Fruit fly (Drosophila melanogaster) whole organism, embryonic: ENCODE data around the gene Arl6IP1.
A peak's percentile ranks its signal among the peaks of the same experiment; 100 is the strongest.

Experiments used
- Adf1 ChIP-seq: fragments of 200-800 bp; sonication (Bioruptor generic); IDR thresholded peaks from 2 replicates; pipeline ENCODE4 v1.3.6; 2022; ENCODE audit warnings: missing biosample characterization, missing genetic modification characterization
- BEAF-32 ChIP-seq: fragments of 200-800 bp; sonication (Bioruptor generic); optimal IDR thresholded peaks from 3 replicates; lab custom pipeline; 2017; ENCODE audit warnings: missing biosample characterization, missing genetic modification characterization, mild to moderate bottlenecking, moderate library complexity, missing genetic modification reagents
- CG10267 ChIP-seq: fragments of 200-800 bp; sonication (Bioruptor generic); optimal IDR thresholded peaks from 2 replicates; lab custom pipeline; 2018; ENCODE audit warnings: missing biosample characterization, mild to moderate bottlenecking, missing genetic modification characterization, moderate library complexity
- CG11723 ChIP-seq: fragments of 200-800 bp; sonication (Bioruptor generic); optimal IDR thresholded peaks from 2 replicates; lab custom pipeline; 2017; ENCODE audit warnings: missing biosample characterization, mild to moderate bottlenecking, missing genetic modification characterization
- CG13624 ChIP-seq: fragments of 200-800 bp; sonication (Bioruptor generic); optimal IDR thresholded peaks from 2 replicates; lab custom pipeline; 2016; ENCODE audit warnings: missing biosample characterization, missing genetic modification characterization
- CG17186 ChIP-seq: fragments of 200-800 bp; sonication (Bioruptor generic); optimal IDR thresholded peaks from 3 replicates; lab custom pipeline; 2017; ENCODE audit warnings: missing biosample characterization, missing genetic modification reagents, missing genetic modification characterization
- CG30020 ChIP-seq: fragments of 200-800 bp; optimal IDR thresholded peaks from 2 replicates; lab custom pipeline; 2019; ENCODE audit warnings: missing biosample characterization, mild to moderate bottlenecking, missing genetic modification characterization, moderate library complexity
- CG30431 ChIP-seq: fragments of 200-800 bp; sonication (Bioruptor generic); optimal IDR thresholded peaks from 2 replicates; lab custom pipeline; 2017; ENCODE audit warnings: missing biosample characterization, missing genetic modification characterization
- CG32532 ChIP-seq: fragments of 200-800 bp; sonication (Bioruptor generic); IDR thresholded peaks from 2 replicates; pipeline ENCODE4 v1.3.6; 2022; ENCODE audit warnings: missing biosample characterization, missing genetic modification characterization
- CG5953 ChIP-seq: fragments of 200-800 bp; sonication (Bioruptor generic); IDR thresholded peaks from 2 replicates; pipeline ENCODE4 v1.3.6; 2022; ENCODE audit warnings: missing biosample characterization, missing genetic modification characterization
- CG6791 ChIP-seq: fragments of 200-800 bp; sonication (Bioruptor generic); IDR thresholded peaks from 3 replicates; pipeline ENCODE4 v1.3.6; 2022; ENCODE audit warnings: missing biosample characterization, missing genetic modification characterization; ENCODE audit not compliant: partially characterized antibody
- CG7963 ChIP-seq: fragments of 200-800 bp; sonication (Bioruptor generic); IDR thresholded peaks from 3 replicates; pipeline ENCODE4 v1.3.6; 2022; ENCODE audit warnings: missing biosample characterization, missing genetic modification characterization; ENCODE audit not compliant: partially characterized antibody
- CG8924 ChIP-seq: fragments of 200-800 bp; optimal IDR thresholded peaks from 3 replicates; lab custom pipeline; 2019; ENCODE audit warnings: missing biosample characterization, mild to moderate bottlenecking, missing genetic modification characterization, moderate library complexity
- CG9932 ChIP-seq: fragments of 200-800 bp; sonication (Bioruptor generic); IDR thresholded peaks from 2 replicates; pipeline ENCODE4 v1.3.6; 2022; ENCODE audit warnings: missing biosample characterization, missing genetic modification characterization
- Dll ChIP-seq: fragments of 200-800 bp; sonication (Bioruptor generic); IDR thresholded peaks from 4 replicates; pipeline ENCODE4 v1.3.6; 2022; ENCODE audit warnings: missing biosample characterization, missing genetic modification characterization; ENCODE audit not compliant: partially characterized antibody
- Dref ChIP-seq: fragments of 200-800 bp; sonication (Bioruptor generic); IDR thresholded peaks from 2 replicates; pipeline ENCODE4 v1.3.6; 2022; ENCODE audit warnings: missing biosample characterization, missing genetic modification characterization
- Drgx ChIP-seq: fragments of 200-800 bp; sonication (Bioruptor generic); IDR thresholded peaks from 2 replicates; pipeline ENCODE4 v1.3.6; 2022; ENCODE audit warnings: missing biosample characterization, missing genetic modification characterization
- Ets97D ChIP-seq: fragments of 200-800 bp; sonication (Bioruptor generic); optimal IDR thresholded peaks from 3 replicates; lab custom pipeline; 2016; ENCODE audit warnings: missing biosample characterization, missing genetic modification characterization
- Gug ChIP-seq: fragments of 200-800 bp; sonication (Bioruptor generic); IDR thresholded peaks from 4 replicates; pipeline ENCODE4 v1.3.6; 2022; ENCODE audit warnings: missing biosample characterization, missing genetic modification characterization
- HLHmδ ChIP-seq: fragments of 200-800 bp; sonication (Bioruptor generic); optimal IDR thresholded peaks from 2 replicates; lab custom pipeline; 2018; ENCODE audit warnings: missing biosample characterization, mild to moderate bottlenecking, missing genetic modification characterization, moderate library complexity
- Hey ChIP-seq: fragments of 200-800 bp; sonication (Bioruptor generic); optimal IDR thresholded peaks from 3 replicates; lab custom pipeline; 2018; ENCODE audit warnings: missing biosample characterization, mild to moderate bottlenecking, missing genetic modification characterization
- Hmr ChIP-seq: fragments of 200-800 bp; sonication (Bioruptor generic); optimal IDR thresholded peaks from 3 replicates; lab custom pipeline; 2017; ENCODE audit warnings: mild to moderate bottlenecking, missing biosample characterization, missing genetic modification reagents, missing genetic modification characterization
- Jarid2 ChIP-seq: fragments of 200-800 bp; sonication (Bioruptor generic); optimal IDR thresholded peaks from 3 replicates; lab custom pipeline; 2017; ENCODE audit warnings: mild to moderate bottlenecking, missing biosample characterization, missing genetic modification reagents, missing genetic modification characterization
- MBD-R2 ChIP-seq: fragments of 200-800 bp; sonication (Bioruptor generic); IDR thresholded peaks from 2 replicates; pipeline ENCODE4 v1.3.6; 2022; ENCODE audit warnings: missing biosample characterization, missing genetic modification characterization
- MTF-1 ChIP-seq: fragments of 200-800 bp; sonication (Bioruptor generic); optimal IDR thresholded peaks from 2 replicates; lab custom pipeline; 2018; ENCODE audit warnings: missing biosample characterization, mild to moderate bottlenecking, missing genetic modification characterization, borderline replicate concordance
- Opbp ChIP-seq: fragments of 200-800 bp; sonication (Bioruptor generic); IDR thresholded peaks from 3 replicates; pipeline ENCODE4 v1.3.6; 2022; ENCODE audit warnings: missing biosample characterization, missing genetic modification characterization; ENCODE audit not compliant: partially characterized antibody
- Optix ChIP-seq: fragments of 200-800 bp; sonication (Bioruptor generic); IDR thresholded peaks from 3 replicates; pipeline ENCODE4 v1.3.6; 2022; ENCODE audit warnings: missing biosample characterization, missing genetic modification characterization
- Sry-β ChIP-seq: fragments of 200-800 bp; sonication (Bioruptor generic); optimal IDR thresholded peaks from 2 replicates; lab custom pipeline; 2018; ENCODE audit warnings: missing biosample characterization, mild to moderate bottlenecking, missing genetic modification characterization, moderate library complexity
- Stat92E ChIP-seq, 3 experiments: fragments of >200 bp in 2 of 3; fragments of 200-800 bp in 1 of 3; sonication (Bioruptor generic) in 1 of 3; optimal IDR thresholded peaks; 2 replicates each; lab custom pipeline; 2017 to 2019; ENCODE audit warnings: missing biosample characterization in 3 of 3, missing genetic modification characterization in 3 of 3, mild to moderate bottlenecking in 1 of 3, moderate library complexity in 1 of 3
- Trl ChIP-seq, 3 experiments: fragments of >200 bp in 2 of 3; fragments of 200-800 bp in 1 of 3; sonication (Bioruptor generic) in 1 of 3; optimal IDR thresholded peaks; 2 replicates in 1 of 3; 3 replicates in 2 of 3; lab custom pipeline; 2016 to 2017; ENCODE audit warnings: missing biosample characterization in 1 of 3, missing genetic modification characterization in 1 of 3
- Usf ChIP-seq: fragments of 200-800 bp; sonication (Bioruptor generic); optimal IDR thresholded peaks from 2 replicates; lab custom pipeline; 2017; ENCODE audit warnings: missing genotype, missing biosample characterization, missing genetic modification characterization
- amos ChIP-seq: fragments of 200-800 bp; sonication (Bioruptor generic); IDR thresholded peaks from 2 replicates; pipeline ENCODE4 v1.3.6; 2022; ENCODE audit warnings: missing biosample characterization, missing genetic modification characterization; ENCODE audit not compliant: partially characterized antibody
- ap ChIP-seq: fragments of 200-800 bp; sonication (Bioruptor generic); IDR thresholded peaks from 2 replicates; pipeline ENCODE4 v1.3.6; 2022; ENCODE audit warnings: missing biosample characterization, missing genetic modification characterization
- ato ChIP-seq: fragments of 200-800 bp; sonication (Bioruptor generic); IDR thresholded peaks from 2 replicates; pipeline ENCODE4 v1.3.6; 2022; ENCODE audit warnings: missing biosample characterization, missing genetic modification characterization; ENCODE audit not compliant: partially characterized antibody
- btn ChIP-seq: fragments of 200-800 bp; sonication (Bioruptor generic); optimal IDR thresholded peaks from 2 replicates; lab custom pipeline; 2016; ENCODE audit warnings: missing biosample characterization, missing genetic modification characterization
- cato ChIP-seq: fragments of 200-800 bp; sonication (Bioruptor generic); optimal IDR thresholded peaks from 2 replicates; lab custom pipeline; 2016; ENCODE audit warnings: missing biosample characterization, missing genetic modification characterization, borderline replicate concordance
- corto ChIP-seq: fragments of 200-800 bp; sonication (Bioruptor generic); optimal IDR thresholded peaks from 2 replicates; lab custom pipeline; 2016; ENCODE audit warnings: missing biosample characterization, mild to moderate bottlenecking, missing genetic modification characterization, moderate library complexity
- dm ChIP-seq: fragments of 200-800 bp; sonication (Bioruptor generic); optimal IDR thresholded peaks from 3 replicates; lab custom pipeline; 2016; ENCODE audit warnings: missing biosample characterization, missing genetic modification characterization
- fd3F ChIP-seq: fragments of 200-800 bp; sonication (Bioruptor generic); optimal IDR thresholded peaks from 2 replicates; lab custom pipeline; 2018; ENCODE audit warnings: missing biosample characterization, mild to moderate bottlenecking, missing genetic modification characterization, moderate library complexity
- insv ChIP-seq, 2 experiments: fragments of 200-800 bp; sonication (Bioruptor generic); optimal IDR thresholded peaks; 3 replicates each; lab custom pipeline; 2016 to 2018; ENCODE audit warnings: missing biosample characterization in 2 of 2, missing genetic modification characterization in 2 of 2
- nerfin-1 ChIP-seq: fragments of 200-800 bp; sonication (Bioruptor generic); optimal IDR thresholded peaks from 3 replicates; lab custom pipeline; 2019; ENCODE audit warnings: missing biosample characterization, mild to moderate bottlenecking, missing genetic modification characterization, moderate library complexity
- phol ChIP-seq: fragments of 200-800 bp; sonication (Bioruptor generic); optimal IDR thresholded peaks from 3 replicates; lab custom pipeline; 2018; ENCODE audit warnings: missing biosample characterization, mild to moderate bottlenecking, missing genetic modification characterization, moderate library complexity
- sr ChIP-seq: fragments of 200-800 bp; sonication (Bioruptor generic); IDR thresholded peaks from 3 replicates; pipeline ENCODE4 v1.3.6; 2022; ENCODE audit warnings: missing biosample characterization, missing genetic modification characterization
- stwl ChIP-seq: fragments of 200-800 bp; sonication (Bioruptor generic); optimal IDR thresholded peaks from 3 replicates; lab custom pipeline; 2018; ENCODE audit warnings: missing biosample characterization, mild to moderate bottlenecking, missing genetic modification characterization, moderate library complexity
- zen2 ChIP-seq: fragments of 200-800 bp; sonication (Bioruptor generic); IDR thresholded peaks from 3 replicates; pipeline ENCODE4 v1.3.6; 2022; ENCODE audit warnings: missing biosample characterization, missing genetic modification characterization; ENCODE audit not compliant: partially characterized antibody
- zf30C ChIP-seq: fragments of 200-800 bp; sonication (Bioruptor generic); optimal IDR thresholded peaks from 3 replicates; lab custom pipeline; 2018; ENCODE audit warnings: missing biosample characterization, mild to moderate bottlenecking, missing genetic modification characterization

Arl6IP1 gene

DNA sequence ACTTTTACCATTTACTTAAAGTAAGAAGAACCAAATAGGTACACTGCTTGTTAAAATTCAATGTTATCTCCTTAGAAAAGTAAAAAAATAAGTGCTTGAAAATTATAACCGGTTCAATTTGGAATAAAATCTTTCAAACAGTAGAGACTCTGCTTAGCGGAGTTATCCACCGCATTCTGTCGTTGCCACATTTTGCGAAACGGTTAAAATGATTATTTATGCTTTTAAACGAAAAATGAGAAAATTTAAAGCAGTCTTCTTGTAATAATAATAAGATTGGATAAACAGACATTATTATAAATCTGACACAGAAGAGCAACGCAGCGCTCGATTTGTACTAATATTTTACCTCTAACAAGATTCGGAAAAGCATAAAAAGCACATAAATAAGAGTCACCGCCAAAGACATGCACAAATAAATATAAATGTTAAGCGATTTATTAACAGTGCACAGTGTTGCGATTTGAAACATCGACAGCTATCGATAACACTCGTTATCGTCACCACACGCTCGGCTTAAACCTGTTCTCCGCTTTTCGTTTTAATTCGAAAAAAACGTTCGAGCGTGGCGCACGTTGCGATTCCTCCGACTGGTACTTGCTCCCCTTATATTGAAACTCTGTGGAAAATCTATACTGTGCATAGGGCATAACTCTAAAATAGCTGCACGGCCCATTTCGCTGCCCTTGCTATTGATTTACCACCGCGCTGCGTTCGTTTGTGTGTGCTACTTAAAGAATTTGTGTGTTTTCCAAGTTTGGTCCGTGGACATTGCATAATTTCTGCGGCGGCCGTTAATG, 18.5 kb upstream of the Arl6IP1 start, which contains the start of gene Fas1 (continued):
- TF ChIP-seq phol (tag; lab: Kevin White, UChicago) (peak; percentile 12), ap (GFP tag; lab: Robert Waterston, UW) (no peak), Usf (GFP tag; lab: Kevin White, UChicago) (no peak), CG32532 (GFP tag; lab: Robert Waterston, UW) (no peak), HLHmδ (peak; percentile 76), CG17186 (GFP tag; lab: Kevin White, UChicago) (peak; percentile 53), CG11723 (GFP tag; lab: Kevin White, UChicago) (no peak), fd3F (GFP tag; lab: Kevin White, UChicago) (no peak), Dref (GFP tag; lab: Robert Waterston, UW) (peak; percentile 74), Opbp (GFP tag; lab: Robert Waterston, UW) (peak; percentile 71), Drgx (peak; percentile 29; the same call in 1 of the 2 replicates), Trl (optimal IDR thresholded peaks at IDR 0.05; lab: Kevin White, UChicago) (no peak), Trl (GFP tag; optimal IDR thresholded peaks at IDR 0.05; lab: Kevin White, UChicago) (no peak), insv (GFP tag; optimal IDR thresholded peaks at IDR 0.05; lab: Kevin White, UChicago) (no peak), Stat92E (GFP tag; optimal IDR thresholded peaks at IDR 0.05; lab: Kevin White, UChicago) (peak in 1 of 3 experiments; percentile 95), CG9932 (GFP tag; lab: Robert Waterston, UW) (peak; percentile 29; the same call in 1 of the 2 replicates), zf30C (GFP tag; lab: Kevin White, UChicago) (peak; percentile 41), dm (GFP tag; lab: Kevin White, UChicago) (peak; percentile 30), stwl (peak; percentile 89), MTF-1 (GFP tag; lab: Kevin White, UChicago) (peak; percentile 28), CG30431 (GFP tag; lab: Kevin White, UChicago) (no peak), Gug (GFP tag; lab: Robert Waterston, UW) (no peak), Jarid2 (GFP tag; lab: Kevin White, UChicago) (peak; percentile 83), Hey (tag; lab: Kevin White, UChicago) (no peak), Adf1 (GFP tag; lab: Robert Waterston, UW) (0 out of 2 replicates have a peak, but pooled peaks have one; percentile 11), CG30020 (peak; percentile 6), Optix (GFP tag; lab: Robert Waterston, UW) (0 out of 3 replicates have a peak, but pooled peaks have one; percentile 15), nerfin-1 (tag; lab: Kevin White, UChicago) (peak; percentile 60), zen2 (GFP tag; lab: Robert Waterston, UW) (peak; percentile 72), MBD-R2 (GFP tag; lab: Robert Waterston, UW) (peak; percentile 41), Dll (GFP tag; lab: Robert Waterston, UW) (peak; percentile 69), btn (GFP tag; lab: Kevin White, UChicago) (no peak), cato (GFP tag; lab: Kevin White, UChicago) (no peak), CG10267 (tag; lab: Kevin White, UChicago) (peak; percentile 64), CG8924 (tag; lab: Kevin White, UChicago) (peak; percentile 4), CG6791 (GFP tag; lab: Robert Waterston, UW) (peak; percentile 76), Hmr (peak; percentile 41), Sry-β (peak; percentile 69), amos (GFP tag; lab: Robert Waterston, UW) (peak; percentile 71), ato (GFP tag; lab: Robert Waterston, UW) (peak; percentile 69; the same call in 1 of the 2 replicates), BEAF-32 (GFP tag; lab: Kevin White, UChicago) (peak; percentile 76), CG13624 (no peak), corto (GFP tag; lab: Kevin White, UChicago) (no peak), CG7963 (GFP tag; lab: Robert Waterston, UW) (peak; percentile 70), Ets97D (GFP tag; lab: Kevin White, UChicago) (peak; percentile 59), CG5953 (GFP tag; lab: Robert Waterston, UW) (no peak), sr (GFP tag; lab: Robert Waterston, UW) (0 out of 3 replicates have a peak, but pooled peaks have one; percentile 4)
